Worm (Caenorhabditis elegans): ENCODE results near the gene Y73F8A.12.
"Not testable (repeated sequence)": the region's sequence is repeated elsewhere in the genome, so short reads cannot be mapped to it uniquely, and the experiment has no call there.

The Y73F8A.12 gene

ce11 chrIV:15311590-15311989 is at the start of gene Y73F8A.12:
TSS of gene Y73F8A.12 (minus strand) at chrIV:15311690.
- TF ChIP-seq Y53G8AR.9 (GFP tag; conservative IDR thresholded peaks at IDR 0.05); snpc-3.4 (tag; optimal IDR thresholded peaks at IDR 0.05); B0035.1 (tag; optimal IDR thresholded peaks at IDR 0.05): not testable (repeated sequence)

ce11 chrIV:15361244-15361643 is 49.8 kb upstream of the Y73F8A.12 start, which contains the start of gene cpna-4:
TSS of gene cpna-4 (plus strand) at chrIV:15361544.
- TF ChIP-seq fkh-3 (tag; optimal IDR thresholded peaks at IDR 0.05): no peak

ce11 chrIV:15336778-15337177 is 25.3 kb upstream of the Y73F8A.12 start, which contains the start of gene irld-59:
TSS of gene irld-59 (plus strand) at chrIV:15337078.
- no peak for TF ChIP-seq T26A5.8 (tag; optimal IDR thresholded peaks at IDR 0.05)
- no peak for TF ChIP-seq B0336.3 (GFP tag; IDR thresholded peaks at IDR 0.05)
- TF ChIP-seq ekl-4 (GFP tag; IDR thresholded peaks at IDR 0.05): no peak
- TF ChIP-seq ztf-18 (tag; optimal IDR thresholded peaks at IDR 0.05): no peak
- no peak for TF ChIP-seq pbrm-1 (GFP tag; IDR thresholded peaks at IDR 0.05)
- TF ChIP-seq lir-1 (GFP tag; conservative IDR thresholded peaks at IDR 0.05): no peak
- no peak for TF ChIP-seq C06A6.2 (GFP tag; conservative IDR thresholded peaks at IDR 0.05)
- TF ChIP-seq Y67H2A.10 (GFP tag; conservative IDR thresholded peaks at IDR 0.05): no peak
- TF ChIP-seq pha-4 (tag; optimal IDR thresholded peaks at IDR 0.05): no peak
- TF ChIP-seq tlf-1 (GFP tag; optimal IDR thresholded peaks at IDR 0.05): no peak
- no peak for TF ChIP-seq F10E7.11 (tag; optimal IDR thresholded peaks at IDR 0.05)
- no peak for TF ChIP-seq K12H6.12 (tag; optimal IDR thresholded peaks at IDR 0.05)

ce11 chrIV:15328092-15328491 is 16.6 kb upstream of the Y73F8A.12 start, which contains the start of gene tbx-40:
TSS of gene tbx-40 (minus strand) at chrIV:15328192.
- TF ChIP-seq cebp-2 (GFP tag; IDR thresholded peaks at IDR 0.05): no peak
- TF ChIP-seq hmg-20 (GFP tag; IDR thresholded peaks at IDR 0.05): no peak

- TF ChIP-seq athp-1 (tag; optimal IDR thresholded peaks at IDR 0.05): no peak
- no peak for TF ChIP-seq die-1 (tag; optimal IDR thresholded peaks at IDR 0.05)
- TF ChIP-seq madf-10 (tag; optimal IDR thresholded peaks at IDR 0.05): no peak
- no peak for TF ChIP-seq hrde-1 (tag; optimal IDR thresholded peaks at IDR 0.05; ENCODE audit: borderline replicate concordance)
- TF ChIP-seq Y79H2A.3 (GFP tag; conservative IDR thresholded peaks at IDR 0.05): no peak
- TF ChIP-seq sptf-2 (GFP tag; optimal IDR thresholded peaks at IDR 0.05): no peak
- TF ChIP-seq F57A8.1 (GFP tag; optimal IDR thresholded peaks at IDR 0.05): no peak
- no peak for TF ChIP-seq let-607 (tag; optimal IDR thresholded peaks at IDR 0.05)
- TF ChIP-seq nfya-2 (GFP tag; IDR thresholded peaks at IDR 0.05): no peak
- TF ChIP-seq egrh-3 (GFP tag; IDR thresholded peaks at IDR 0.05): no peak
- TF ChIP-seq snpc-1.3 (tag; optimal IDR thresholded peaks at IDR 0.05; ENCODE audit: insufficient read depth): no peak
- no peak for TF ChIP-seq attf-5 (GFP tag; optimal IDR thresholded peaks at IDR 0.05)
- TF ChIP-seq C06A6.2 (GFP tag; conservative IDR thresholded peaks at IDR 0.05): no peak
- TF ChIP-seq ztf-6 (GFP tag; IDR thresholded peaks at IDR 0.05): no peak
- TF ChIP-seq unc-62 (GFP tag; optimal IDR thresholded peaks at IDR 0.05): no peak
- no peak for TF ChIP-seq ccch-3 (GFP tag; optimal IDR thresholded peaks at IDR 0.05)
- no peak for TF ChIP-seq ztf-25 (GFP tag; IDR thresholded peaks at IDR 0.05)
- no peak for TF ChIP-seq lin-54 (GFP tag; optimal IDR thresholded peaks at IDR 0.05)
These were observed 12.1 kb upstream of the Y73F8A.12 start, which contains the start of gene tbx-39 for ce11 chrIV:15323593-15323992. TSS of gene tbx-39 (plus strand) at chrIV:15323893.

Data from whole organism, young adult.